Worm (Caenorhabditis elegans) whole organism, L1 larva: ENCODE measurements around the gene secs-1.

Experiments used
- ceh-82 ChIP-seq, 3 experiments: fragments of 150-350 bp in 1 of 3; sonication (generic microtip) in 2 of 3; optimal IDR thresholded peaks; 2 replicates each; lab custom pipeline; 2014 to 2017; ENCODE audit warnings: missing biosample characterization in 3 of 3, missing genetic modification characterization in 3 of 3
- hpl-2 ChIP-seq: fragments of 150-350 bp; optimal IDR thresholded peaks from 2 replicates; lab custom pipeline; 2014; ENCODE audit warnings: missing biosample characterization, missing genetic modification reagents, missing genetic modification characterization

DNA sequence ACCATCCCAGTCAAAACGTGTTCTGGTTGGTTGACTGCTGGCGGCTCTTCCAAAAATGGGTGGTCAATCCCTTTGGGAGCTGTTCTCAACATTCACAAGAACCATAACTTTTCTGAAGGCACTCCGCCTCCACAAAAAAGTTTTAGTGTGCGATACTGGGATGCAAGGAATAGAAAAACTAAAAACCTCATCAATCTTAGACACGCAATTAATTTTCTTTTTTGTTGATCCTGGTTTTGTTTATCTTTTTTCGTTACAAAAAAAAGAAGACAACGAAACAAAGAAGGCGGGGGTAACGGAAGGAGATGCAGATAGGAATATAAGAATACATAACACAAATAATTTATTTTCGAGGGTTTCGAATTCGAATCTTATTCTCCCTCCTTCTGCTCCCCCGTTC, 33.9 kb upstream of the secs-1 start:
- TF ChIP-seq ceh-82 (tag; optimal IDR thresholded peaks at IDR 0.05; lab: Kevin White, UChicago) (no peak), hpl-2 (GFP tag; lab: Kevin White, UChicago) (no peak)
